Worm (Caenorhabditis elegans) whole organism, mixed stage, embryonic: Measurements from ENCODE around the gene M01B2.8.
"Not testable (repeated sequence)": the region's sequence is repeated elsewhere in the genome, so short reads cannot be mapped to it uniquely, and the experiment has no call there.

Source experiments
- M03D4.4 ChIP-seq: sonication (generic microtip); optimal IDR thresholded peaks from 2 replicates; lab custom pipeline; 2017; ENCODE audit warnings: mild to moderate bottlenecking, missing genetic modification characterization, missing compliant biosample characterization
- bed-3 ChIP-seq: fragments of 200-800 bp; sonication (Bioruptor generic); optimal IDR thresholded peaks from 3 replicates; lab custom pipeline; 2018; ENCODE audit warnings: mild to moderate bottlenecking, missing genetic modification characterization, moderate library complexity, missing compliant biosample characterization
- blmp-1 ChIP-seq: fragments of 150-350 bp; optimal IDR thresholded peaks from 2 replicates; lab custom pipeline; 2014; ENCODE audit warnings: missing biosample characterization, missing genetic modification characterization
- ceh-39 ChIP-seq: fragments of 150-350 bp; optimal IDR thresholded peaks from 2 replicates; lab custom pipeline; 2014; ENCODE audit warnings: missing biosample characterization, missing genetic modification characterization
- ceh-43 ChIP-seq: fragments of 200-800 bp; sonication (Bioruptor generic); optimal IDR thresholded peaks from 2 replicates; lab custom pipeline; 2018; ENCODE audit warnings: mild to moderate bottlenecking, missing genetic modification characterization, moderate library complexity, missing compliant biosample characterization
- ceh-83 ChIP-seq: fragments of 200-800 bp; sonication (Bioruptor generic); optimal IDR thresholded peaks from 2 replicates; lab custom pipeline; 2018; ENCODE audit warnings: mild to moderate bottlenecking, missing genetic modification characterization, missing compliant biosample characterization
- ces-1 ChIP-seq: fragments of 150-350 bp; optimal IDR thresholded peaks from 2 replicates; lab custom pipeline; 2014; ENCODE audit warnings: missing biosample characterization, missing genetic modification reagents, missing genetic modification characterization
- cnd-1 ChIP-seq: fragments of 200-800 bp; sonication (Bioruptor generic); optimal IDR thresholded peaks from 2 replicates; lab custom pipeline; 2018; ENCODE audit warnings: mild to moderate bottlenecking, missing genetic modification characterization, missing compliant biosample characterization
- drap-1 ChIP-seq: fragments of 200-800 bp; sonication (Bioruptor generic); optimal IDR thresholded peaks from 3 replicates; lab custom pipeline; 2018; ENCODE audit warnings: mild to moderate bottlenecking, missing genetic modification characterization, missing compliant biosample characterization
- elt-3 ChIP-seq: fragments of 150-350 bp; optimal IDR thresholded peaks from 2 replicates; lab custom pipeline; 2014; ENCODE audit warnings: missing biosample characterization, missing genetic modification characterization
- flh-1 ChIP-seq: fragments of 200-800 bp; sonication (Bioruptor generic); optimal IDR thresholded peaks from 2 replicates; lab custom pipeline; 2018; ENCODE audit warnings: mild to moderate bottlenecking, missing genetic modification characterization, moderate library complexity, missing compliant biosample characterization
- ham-2 ChIP-seq: fragments of 200-800 bp; sonication (Bioruptor generic); optimal IDR thresholded peaks from 2 replicates; lab custom pipeline; 2018; ENCODE audit warnings: mild to moderate bottlenecking, missing genetic modification characterization, missing compliant biosample characterization
- hlh-1 ChIP-seq: fragments of 150-350 bp; optimal IDR thresholded peaks from 2 replicates; lab custom pipeline; 2014; ENCODE audit warnings: missing biosample characterization, missing genetic modification reagents, missing genetic modification characterization
- lin-13 ChIP-seq: fragments of 150-350 bp; optimal IDR thresholded peaks from 2 replicates; lab custom pipeline; 2014; ENCODE audit warnings: missing biosample characterization, missing genetic modification characterization
- lsy-2 ChIP-seq: fragments of 150-350 bp; optimal IDR thresholded peaks from 2 replicates; lab custom pipeline; 2014; ENCODE audit warnings: missing biosample characterization, missing genetic modification characterization
- mab-5 ChIP-seq: fragments of 150-350 bp; optimal IDR thresholded peaks from 2 replicates; lab custom pipeline; 2014; ENCODE audit warnings: missing biosample characterization, missing genetic modification characterization
- mep-1 ChIP-seq: fragments of 150-350 bp; optimal IDR thresholded peaks from 2 replicates; lab custom pipeline; 2017; ENCODE audit warnings: missing biosample characterization, missing genetic modification reagents, missing genetic modification characterization, inconsistent platforms
- mls-2 ChIP-seq: sonication (generic microtip); optimal IDR thresholded peaks from 2 replicates; lab custom pipeline; 2016; ENCODE audit warnings: mild to moderate bottlenecking, missing genetic modification characterization, moderate library complexity, missing compliant biosample characterization
- nhr-12 ChIP-seq: fragments of 150-350 bp; optimal IDR thresholded peaks from 2 replicates; lab custom pipeline; 2014; ENCODE audit warnings: missing biosample characterization, missing genetic modification characterization
- nhr-237 ChIP-seq: fragments of 150-350 bp; optimal IDR thresholded peaks from 2 replicates; lab custom pipeline; 2014; ENCODE audit warnings: missing biosample characterization, missing genetic modification characterization
- nhr-28 ChIP-seq: fragments of 150-350 bp; optimal IDR thresholded peaks from 2 replicates; lab custom pipeline; 2014; ENCODE audit warnings: missing biosample characterization, missing genetic modification characterization
- nhr-76 ChIP-seq: sonication (generic microtip); optimal IDR thresholded peaks from 2 replicates; lab custom pipeline; 2017; ENCODE audit warnings: missing biosample characterization, missing genetic modification characterization
- sem-2 ChIP-seq: fragments of 200-800 bp; sonication (Bioruptor generic); optimal IDR thresholded peaks from 2 replicates; lab custom pipeline; 2018; ENCODE audit warnings: mild to moderate bottlenecking, missing genetic modification characterization, missing compliant biosample characterization
- snpc-4 ChIP-seq: fragments of 150-350 bp; optimal IDR thresholded peaks from 2 replicates; lab custom pipeline; 2014; ENCODE audit warnings: missing biosample characterization, missing genetic modification characterization
- sptf-1 ChIP-seq: sonication (generic microtip); optimal IDR thresholded peaks from 2 replicates; lab custom pipeline; 2017; ENCODE audit warnings: mild to moderate bottlenecking, missing genetic modification characterization, moderate library complexity, missing compliant biosample characterization
- tbx-8 ChIP-seq: fragments of 200-800 bp; sonication (Bioruptor generic); optimal IDR thresholded peaks from 2 replicates; lab custom pipeline; 2018; ENCODE audit warnings: mild to moderate bottlenecking, missing genetic modification characterization, moderate library complexity, missing compliant biosample characterization
- unc-120 ChIP-seq: sonication (generic microtip); optimal IDR thresholded peaks from 2 replicates; lab custom pipeline; 2017; ENCODE audit warnings: missing genetic modification characterization, missing compliant biosample characterization; ENCODE audit not compliant: poor library complexity, severe bottlenecking
- unc-39 ChIP-seq: fragments of 150-350 bp; optimal IDR thresholded peaks from 2 replicates; lab custom pipeline; 2014; ENCODE audit warnings: missing biosample characterization, missing genetic modification characterization
- zip-8 ChIP-seq: fragments of 150-350 bp; optimal IDR thresholded peaks from 2 replicates; lab custom pipeline; 2014; ENCODE audit warnings: missing biosample characterization, missing genetic modification characterization
- ztf-11 ChIP-seq: fragments of 150-350 bp; optimal IDR thresholded peaks from 2 replicates; lab custom pipeline; 2014; ENCODE audit warnings: missing biosample characterization, missing genetic modification characterization

M01B2.8 gene

ce11 chrV:15253529-15253928, 6.5 kb upstream of the M01B2.8 start, which contains the start of gene srbc-75:
srbc-75 (plus strand) TSS chrV:15253829.
- TF ChIP-seq elt-3 (no peak), ham-2 (no peak), ces-1 (GFP tag; lab: Kevin White, UChicago) (no peak), zip-8 (tag; lab: Kevin White, UChicago) (no peak), mep-1 (tag; lab: Kevin White, UChicago) (no peak), nhr-76 (tag; lab: Kevin White, UChicago) (no peak), nhr-237 (tag; lab: Kevin White, UChicago) (no peak), ztf-11 (tag; lab: Kevin White, UChicago) (no peak), flh-1 (no peak), lin-13 (tag; lab: Kevin White, UChicago) (no peak), tbx-8 (GFP tag; lab: Kevin White, UChicago) (no peak), snpc-4 (tag; lab: Kevin White, UChicago) (no peak), mab-5 (tag; lab: Kevin White, UChicago) (no peak), ceh-83 (GFP tag; lab: Kevin White, UChicago) (no peak), mls-2 (tag; lab: Kevin White, UChicago) (no peak), unc-120 (tag; lab: Kevin White, UChicago) (no peak), cnd-1 (tag; lab: Kevin White, UChicago) (no peak), bed-3 (GFP tag; lab: Kevin White, UChicago) (no peak), unc-39 (no peak)
- TF ChIP-seq, all 35 proteins: peak for 0

DNA sequence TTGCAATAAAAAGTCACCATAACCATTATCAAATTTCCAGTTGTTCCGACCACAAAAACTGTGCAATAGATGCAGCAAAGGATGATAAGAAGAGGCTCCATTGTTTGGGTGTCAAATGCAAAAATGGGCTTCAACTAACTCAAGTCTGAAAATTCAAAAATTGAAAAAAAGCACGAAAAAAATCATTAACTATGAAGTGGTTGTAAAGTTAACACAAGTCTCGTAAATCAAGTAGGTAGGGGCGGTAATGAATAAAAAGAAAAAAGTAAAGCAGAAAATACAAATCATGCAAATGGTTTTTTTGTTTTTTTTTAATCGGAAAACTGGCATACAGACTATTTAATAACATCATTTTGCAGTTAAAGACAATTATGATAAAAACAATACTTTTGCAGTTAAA, 3.3 kb upstream of the M01B2.8 start, which contains the start of gene srsx-39:
srsx-39 (minus strand) TSS at position 101 of the 400 bp plus-strand sequence.
- TF ChIP-seq zip-8 (tag; lab: Kevin White, UChicago); ceh-39 (tag; lab: Kevin White, UChicago); bed-3 (GFP tag; lab: Kevin White, UChicago): not testable (repeated sequence)

- no peak for TF ChIP-seq nhr-28 (tag; lab: Kevin White, UChicago)
- no peak for TF ChIP-seq unc-39
- TF ChIP-seq lin-13 (tag; lab: Kevin White, UChicago), result no peak
- no peak for TF ChIP-seq blmp-1 (tag; lab: Kevin White, UChicago)
- no peak for TF ChIP-seq sem-2 (GFP tag; lab: Kevin White, UChicago)
These were observed 955 bp upstream of the M01B2.8 start, which contains the start of gene srsx-37 for ce11 chrV:15259049-15259448. srsx-37 (minus strand) TSS chrV:15259149.

DNA sequence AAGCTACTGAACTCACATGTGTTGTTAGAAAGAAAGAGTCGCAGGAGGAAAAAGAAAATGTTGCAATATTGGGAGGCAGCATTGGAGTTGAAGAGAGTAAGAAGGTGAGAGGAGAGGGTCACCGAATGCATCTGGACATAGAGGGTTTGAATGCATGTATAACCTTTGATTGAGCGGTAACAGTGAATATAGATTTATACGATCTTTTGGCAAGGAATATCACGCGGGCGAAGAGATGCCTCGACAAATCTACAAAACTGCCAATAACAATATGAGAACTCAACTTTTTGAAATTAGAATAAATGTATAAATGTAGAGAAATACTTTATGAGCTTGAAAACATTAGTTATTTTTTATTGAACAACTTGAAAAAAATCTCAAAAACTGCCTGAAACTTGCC, 2.3 kb downstream of the M01B2.8 start, which contains the start of gene M01B2.10:
M01B2.10 (minus strand) TSS at position 101 of the 400 bp plus-strand sequence.
- not testable (repeated sequence) for TF ChIP-seq ceh-39 (tag; lab: Kevin White, UChicago); tbx-8 (GFP tag; lab: Kevin White, UChicago); nhr-76 (tag; lab: Kevin White, UChicago)

DNA sequence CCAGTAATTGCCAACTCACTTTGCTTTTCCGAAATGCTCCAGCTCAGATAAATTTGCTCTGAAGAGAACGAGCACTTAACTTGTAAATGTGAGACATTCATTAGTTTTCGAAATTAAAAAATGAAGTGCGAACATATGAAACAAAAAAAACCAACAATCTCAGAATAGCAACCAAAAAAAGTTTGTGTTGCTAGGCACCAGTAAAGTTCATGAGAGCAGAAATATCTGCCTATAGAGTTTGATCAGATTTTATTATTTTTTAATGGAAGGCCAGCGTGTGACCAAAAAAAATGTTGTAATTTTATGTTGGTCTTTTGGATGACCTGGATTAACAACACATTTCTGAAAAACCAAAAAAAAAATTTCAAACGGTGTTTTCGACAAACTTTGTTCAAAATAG, 4.1 kb downstream of the M01B2.8 start, which contains the start of gene M01B2.12:
M01B2.12 (minus strand) TSS at position 101 of the 400 bp plus-strand sequence.
- TF ChIP-seq ceh-39 (tag; lab: Kevin White, UChicago), result no peak

- TF ChIP-seq mls-2 (tag; lab: Kevin White, UChicago), result no peak
- TF ChIP-seq, all 35 proteins: peak for 0
These were observed 5.8 kb downstream of the M01B2.8 start, which contains the start of gene M01B2.13 for ce11 chrV:15265814-15266213. M01B2.13 (minus strand) TSS chrV:15265914.

- no peak for TF ChIP-seq lin-13 (tag; lab: Kevin White, UChicago)
- no peak for TF ChIP-seq hlh-1 (tag; lab: Kevin White, UChicago)
- TF ChIP-seq mep-1 (tag; lab: Kevin White, UChicago), result no peak
- TF ChIP-seq zip-8 (tag; lab: Kevin White, UChicago), result no peak
- no peak for TF ChIP-seq nhr-12
- TF ChIP-seq ztf-11 (tag; lab: Kevin White, UChicago), result no peak
- no peak for TF ChIP-seq mab-5 (tag; lab: Kevin White, UChicago)
- TF ChIP-seq drap-1 (GFP tag; lab: Kevin White, UChicago), result no peak
- TF ChIP-seq sptf-1, result no peak
- TF ChIP-seq ceh-43 (GFP tag; lab: Kevin White, UChicago), result no peak
- TF ChIP-seq blmp-1 (tag; lab: Kevin White, UChicago), result no peak
- no peak for TF ChIP-seq nhr-76 (tag; lab: Kevin White, UChicago)
- no peak for TF ChIP-seq lsy-2 (tag; lab: Kevin White, UChicago)
- TF ChIP-seq M03D4.4 (tag; lab: Kevin White, UChicago), result no peak
- no peak for TF ChIP-seq ceh-39 (tag; lab: Kevin White, UChicago)
These were observed 7.4 kb downstream of the M01B2.8 start, which contains the start of gene T10H4.13 for ce11 chrV:15267405-15267804. T10H4.13 (minus strand) TSS chrV:15267505.
